Fruit fly (Drosophila melanogaster) whole organism, wandering third instar larva: ENCODE data around the gene aus.

Source experiments
- CrebA ChIP-seq: fragments of 200-800 bp; sonication (Bioruptor generic); optimal IDR thresholded peaks from 2 replicates; lab custom pipeline; 2016; ENCODE audit warnings: missing biosample characterization, mild to moderate bottlenecking, missing genetic modification characterization, borderline replicate concordance
- Dfd ChIP-seq: fragments of >200 bp; optimal IDR thresholded peaks from 2 replicates; lab custom pipeline; 2017; ENCODE audit warnings: missing biosample characterization, missing genetic modification characterization
- HLH106 ChIP-seq: fragments of 200-800 bp; optimal IDR thresholded peaks from 3 replicates; lab custom pipeline; 2019; ENCODE audit warnings: missing biosample characterization, mild to moderate bottlenecking, missing genetic modification characterization, moderate library complexity
- Mio ChIP-seq: sonication (Bioruptor generic); optimal IDR thresholded peaks from 2 replicates; lab custom pipeline; 2016; ENCODE audit warnings: missing biosample characterization, missing genetic modification characterization
- OdsH ChIP-seq: fragments of 200-800 bp; sonication (Bioruptor generic); optimal IDR thresholded peaks from 2 replicates; lab custom pipeline; 2016; ENCODE audit warnings: missing biosample characterization, mild to moderate bottlenecking, missing genetic modification characterization
- Rel ChIP-seq, 2 experiments: fragments of 200-800 bp; sonication (Bioruptor generic) in 1 of 2; optimal IDR thresholded peaks; 2 replicates in 1 of 2; 3 replicates in 1 of 2; lab custom pipeline; 2016 to 2019; ENCODE audit warnings: mild to moderate bottlenecking in 2 of 2, missing biosample characterization in 2 of 2, missing genetic modification characterization in 2 of 2, moderate library complexity in 1 of 2
- lola ChIP-seq: fragments of >200 bp; optimal IDR thresholded peaks from 2 replicates; lab custom pipeline; 2017; ENCODE audit warnings: missing biosample characterization, missing genetic modification characterization
- rgr ChIP-seq: fragments of 200-800 bp; sonication (Bioruptor generic); optimal IDR thresholded peaks from 3 replicates; lab custom pipeline; 2016; ENCODE audit warnings: missing biosample characterization, mild to moderate bottlenecking, missing genetic modification characterization
- usp ChIP-seq: fragments of >200 bp; optimal IDR thresholded peaks from 2 replicates; lab custom pipeline; 2017; ENCODE audit warnings: missing biosample characterization, missing genetic modification characterization
- woc ChIP-seq: sonication (Bioruptor generic); optimal IDR thresholded peaks from 2 replicates; lab custom pipeline; 2016; ENCODE audit warnings: missing biosample characterization, mild to moderate bottlenecking, missing genetic modification characterization

- TF ChIP-seq woc (GFP tag; lab: Kevin White, UChicago) (no peak), OdsH (no peak), Rel (GFP tag; optimal IDR thresholded peaks at IDR 0.05; lab: Kevin White, UChicago) (no peak), Rel (tag; optimal IDR thresholded peaks at IDR 0.05; lab: Kevin White, UChicago) (no peak), CrebA (no peak), Dfd (no peak), HLH106 (tag; lab: Kevin White, UChicago) (no peak), rgr (GFP tag; lab: Kevin White, UChicago) (no peak), lola (GFP tag; lab: Kevin White, UChicago) (no peak), usp (no peak), Mio (no peak)
Measured at dm6 chr3R:21289071-21289613, 60.3 kb downstream of the aus start.
